Worm (Caenorhabditis elegans) whole organism, L3 larva: Measurements from ENCODE around the gene F43B10.1.

ENCODE experiments used
- ama-1 ChIP-seq: fragments of 150-350 bp; optimal IDR thresholded peaks from 2 replicates; lab custom pipeline; 2018
- egl-27 ChIP-seq: sonication (generic microtip); optimal IDR thresholded peaks from 4 replicates; lab custom pipeline; 2017; ENCODE audit warnings: missing biosample characterization, missing genetic modification reagents, missing genetic modification characterization
- mdl-1 ChIP-seq: fragments of 150-350 bp; optimal IDR thresholded peaks from 2 replicates; lab custom pipeline; 2014; ENCODE audit warnings: missing biosample characterization, missing genetic modification characterization
- nhr-11 ChIP-seq: fragments of 150-350 bp; optimal IDR thresholded peaks from 2 replicates; lab custom pipeline; 2014; ENCODE audit warnings: missing biosample characterization, missing genetic modification characterization
- nhr-28 ChIP-seq: fragments of 150-350 bp; optimal IDR thresholded peaks from 2 replicates; lab custom pipeline; 2014; ENCODE audit warnings: missing biosample characterization, missing genetic modification characterization
- nhr-76 ChIP-seq: fragments of 150-350 bp; sonication (generic microtip); optimal IDR thresholded peaks from 5 replicates; lab custom pipeline; 2014; ENCODE audit warnings: missing biosample characterization, missing genetic modification characterization
- pha-4 ChIP-seq: fragments of 150-350 bp; optimal IDR thresholded peaks from 2 replicates; lab custom pipeline; 2014; ENCODE audit warnings: missing biosample characterization, missing genetic modification reagents, missing genetic modification characterization
- skn-1 ChIP-seq: fragments of 150-350 bp; optimal IDR thresholded peaks from 2 replicates; lab custom pipeline; 2014; ENCODE audit warnings: missing biosample characterization, missing genetic modification characterization
- unc-39 ChIP-seq: sonication (generic microtip); optimal IDR thresholded peaks from 4 replicates; lab custom pipeline; 2017; ENCODE audit warnings: missing biosample characterization, missing genetic modification characterization
- unc-62 ChIP-seq: fragments of 150-350 bp; sonication (generic microtip); optimal IDR thresholded peaks from 4 replicates; lab custom pipeline; 2014; ENCODE audit warnings: missing biosample characterization, missing genetic modification reagents, missing genetic modification characterization
- ztf-11 ChIP-seq: fragments of 150-350 bp; optimal IDR thresholded peaks from 2 replicates; lab custom pipeline; 2014; ENCODE audit warnings: missing biosample characterization, missing genetic modification characterization

ce11 chrX:16702232-16702631, 39.6 kb upstream of the F43B10.1 start, which contains the start of gene F22H10.1:
- TF ChIP-seq skn-1 (tag; lab: Kevin White, UChicago) (no peak), unc-39 (no peak), mdl-1 (tag; lab: Kevin White, UChicago) (no peak), ztf-11 (tag; lab: Kevin White, UChicago) (no peak), ama-1 (no peak), egl-27 (no peak), nhr-11 (tag; lab: Kevin White, UChicago) (no peak), pha-4 (tag; lab: Kevin White, UChicago) (no peak), nhr-76 (tag; lab: Kevin White, UChicago) (no peak), nhr-28 (tag; lab: Kevin White, UChicago) (no peak), unc-62 (no peak)
